Worm (Caenorhabditis elegans) whole organism, mixed stage, embryonic: ENCODE measurements around the gene T10F2.5.

Source experiments
- blmp-1 ChIP-seq: fragments of 150-350 bp; optimal IDR thresholded peaks from 2 replicates; lab custom pipeline; 2014; ENCODE audit warnings: missing biosample characterization, missing genetic modification characterization
- snpc-4 ChIP-seq: fragments of 150-350 bp; optimal IDR thresholded peaks from 2 replicates; lab custom pipeline; 2014; ENCODE audit warnings: missing biosample characterization, missing genetic modification characterization

- TF ChIP-seq snpc-4: no peak
- TF ChIP-seq blmp-1 (tag; lab: Kevin White, UChicago): no peak
Observed at ce11 chrIII:5137685-5138084, 21.7 kb downstream of the T10F2.5 start.
